Worm (Caenorhabditis elegans) whole organism, early embryonic: Measurements from ENCODE around the gene pfut-1.
A peak's percentile ranks its signal among the peaks of the same experiment; 100 is the strongest.

Experiments
- F13C5.2 ChIP-seq: sonication (generic microtip); optimal IDR thresholded peaks from 2 replicates; lab custom pipeline; 2017; ENCODE audit warnings: mild to moderate bottlenecking, missing genetic modification characterization, inconsistent platforms, missing compliant biosample characterization
- aly-1 ChIP-seq: sonication (generic microtip); optimal IDR thresholded peaks from 2 replicates; lab custom pipeline; 2016; ENCODE audit warnings: missing genetic modification characterization, missing compliant biosample characterization
- ama-1 ChIP-seq: fragments of 150-350 bp; optimal IDR thresholded peaks from 2 replicates; lab custom pipeline; 2014
- ceh-36 ChIP-seq: sonication (generic microtip); optimal IDR thresholded peaks from 2 replicates; lab custom pipeline; 2016; ENCODE audit warnings: missing genetic modification characterization, inconsistent platforms, missing compliant biosample characterization
- flt-1 ChIP-seq: fragments of 200-800 bp; sonication (Bioruptor generic); IDR thresholded peaks from 2 replicates; pipeline ENCODE4 v1.3.6; 2022; ENCODE audit warnings: missing genetic modification characterization, missing compliant biosample characterization
- hmbx-1 ChIP-seq: sonication (generic microtip); optimal IDR thresholded peaks from 2 replicates; lab custom pipeline; 2016; ENCODE audit warnings: mild to moderate bottlenecking, missing genetic modification characterization, missing compliant biosample characterization
- pes-1 ChIP-seq: fragments of 200-800 bp; sonication (Bioruptor generic); IDR thresholded peaks from 2 replicates; pipeline ENCODE4 v1.3.6; 2022; ENCODE audit warnings: missing genetic modification reagents, missing genetic modification characterization, missing compliant biosample characterization

DNA sequence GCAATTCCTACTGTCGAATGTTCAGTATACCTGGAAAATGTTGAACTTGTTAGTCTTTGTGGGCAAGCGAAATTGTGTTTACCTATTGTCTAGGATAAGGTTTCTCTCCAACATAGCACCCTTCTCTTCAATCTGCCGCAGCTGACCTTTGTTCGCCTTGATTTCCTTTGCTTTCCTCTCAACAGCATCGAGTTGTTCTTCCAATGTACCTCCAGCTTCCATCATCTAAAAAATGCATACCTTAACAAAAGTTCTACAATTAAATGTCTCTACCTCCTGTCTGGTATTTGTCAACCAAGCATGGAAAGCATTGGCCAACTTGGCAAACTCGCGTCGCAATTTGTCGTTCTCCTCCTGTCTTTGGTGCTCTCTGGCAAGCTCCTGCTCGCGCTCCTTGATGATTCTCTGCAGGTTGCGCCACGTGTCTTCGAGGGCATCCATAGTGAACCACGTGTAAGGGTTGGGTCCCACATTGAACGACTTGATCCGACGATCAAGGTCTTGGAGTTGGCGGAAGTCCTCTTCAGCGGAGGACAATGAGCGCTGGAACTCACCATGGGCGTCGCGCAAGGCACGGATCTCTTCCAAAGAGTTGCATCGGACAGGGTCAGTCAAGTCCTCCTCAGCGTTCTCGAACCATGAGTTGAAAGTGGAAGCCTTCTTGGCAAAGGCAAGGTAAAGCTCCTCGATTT lies 46.9 kb upstream of the pfut-1 start:
- TF ChIP-seq hmbx-1 (tag; lab: Kevin White, UChicago) = no peak
- TF ChIP-seq ama-1 (lab: Kevin White, UChicago) = peak; percentile 39
- no peak for TF ChIP-seq aly-1 (tag; lab: Kevin White, UChicago)
- TF ChIP-seq F13C5.2 = no peak
- no peak for TF ChIP-seq flt-1 (GFP tag; lab: Robert Waterston, UW)
- TF ChIP-seq pes-1 (GFP tag; lab: Robert Waterston, UW) = no peak
- no peak for TF ChIP-seq ceh-36 (tag; lab: Kevin White, UChicago)
